Worm (Caenorhabditis elegans) whole organism, L1 larva: ENCODE data around the gene F26D11.1.
A peak's percentile ranks its signal among the peaks of the same experiment; 100 is the strongest.

Experiments used
- C34B4.2 ChIP-seq: sonication (generic microtip); optimal IDR thresholded peaks from 2 replicates; lab custom pipeline; 2017; ENCODE audit warnings: mild to moderate bottlenecking, missing genetic modification characterization, missing compliant biosample characterization
- F16B12.6 ChIP-seq: fragments of 150-350 bp; optimal IDR thresholded peaks from 2 replicates; lab custom pipeline; 2014; ENCODE audit warnings: missing biosample characterization, missing genetic modification characterization
- blmp-1 ChIP-seq: fragments of 150-350 bp; optimal IDR thresholded peaks from 2 replicates; lab custom pipeline; 2014; ENCODE audit warnings: missing biosample characterization, missing genetic modification characterization
- ceh-63 ChIP-seq: fragments of 200-800 bp; sonication (Bioruptor generic); optimal IDR thresholded peaks from 2 replicates; lab custom pipeline; 2018; ENCODE audit warnings: mild to moderate bottlenecking, missing genetic modification characterization, missing compliant biosample characterization
- ceh-82 ChIP-seq, 3 experiments: fragments of 150-350 bp in 1 of 3; sonication (generic microtip) in 2 of 3; optimal IDR thresholded peaks; 2 replicates each; lab custom pipeline; 2014 to 2017; ENCODE audit warnings: missing biosample characterization in 3 of 3, missing genetic modification characterization in 3 of 3
- ceh-88 ChIP-seq: fragments of 200-800 bp; sonication (Bioruptor generic); IDR thresholded peaks from 2 replicates; pipeline ENCODE4 v1.3.6; 2022; ENCODE audit warnings: missing genetic modification characterization, missing compliant biosample characterization
- dsc-1 ChIP-seq: sonication (generic microtip); optimal IDR thresholded peaks from 2 replicates; lab custom pipeline; 2016; ENCODE audit warnings: mild to moderate bottlenecking, missing genetic modification characterization, missing compliant biosample characterization
- efl-1 ChIP-seq, 4 experiments: fragments of 150-350 bp; optimal IDR thresholded peaks in 3 of 4; peaks in 1 of 4; 1 replicate in 1 of 4; 2 replicates in 3 of 4; lab custom pipeline; 2014; ENCODE audit warnings: missing biosample characterization in 2 of 4, missing genetic modification characterization in 2 of 4, missing genetic modification reagents in 2 of 4
- efl-3 ChIP-seq: fragments of 200-800 bp; sonication (Bioruptor generic); optimal IDR thresholded peaks from 2 replicates; lab custom pipeline; 2018; ENCODE audit warnings: mild to moderate bottlenecking, missing genetic modification characterization, missing compliant biosample characterization
- egl-13 ChIP-seq: sonication (generic microtip); optimal IDR thresholded peaks from 2 replicates; lab custom pipeline; 2016; ENCODE audit warnings: missing genotype, missing genetic modification reagents, missing genetic modification characterization, missing compliant biosample characterization
- egl-27 ChIP-seq, 2 experiments: fragments of 150-350 bp in 1 of 2; sonication (generic microtip); optimal IDR thresholded peaks; 3 replicates each; lab custom pipeline; 2017 to 2018; ENCODE audit warnings: missing biosample characterization in 2 of 2, missing genetic modification characterization in 2 of 2, missing genetic modification reagents in 2 of 2
- elt-2 ChIP-seq: sonication (generic microtip); optimal IDR thresholded peaks from 2 replicates; lab custom pipeline; 2016; ENCODE audit warnings: missing genetic modification characterization, mild to moderate bottlenecking, inconsistent platforms, missing compliant biosample characterization, missing genetic modification reagents
- elt-3 ChIP-seq, 6 experiments: fragments of 150-350 bp in 1 of 6; sonication (generic microtip); optimal IDR thresholded peaks; 2 replicates each; lab custom pipeline; 2017 to 2018; ENCODE audit warnings: missing biosample characterization in 6 of 6, missing genetic modification characterization in 6 of 6, inconsistent platforms in 1 of 6
- fkh-8 ChIP-seq: sonication (generic microtip); optimal IDR thresholded peaks from 2 replicates; lab custom pipeline; 2016; ENCODE audit warnings: mild to moderate bottlenecking, missing genetic modification characterization, missing compliant biosample characterization
- hpl-2 ChIP-seq: fragments of 150-350 bp; optimal IDR thresholded peaks from 2 replicates; lab custom pipeline; 2014; ENCODE audit warnings: missing biosample characterization, missing genetic modification reagents, missing genetic modification characterization
- lin-14 ChIP-seq: fragments of 200-800 bp; sonication (Bioruptor generic); optimal IDR thresholded peaks from 2 replicates; lab custom pipeline; 2018; ENCODE audit warnings: mild to moderate bottlenecking, missing genetic modification characterization, moderate library complexity, missing compliant biosample characterization
- lin-15B ChIP-seq: fragments of 150-350 bp; sonication (generic microtip); optimal IDR thresholded peaks from 3 replicates; lab custom pipeline; 2014; ENCODE audit warnings: missing biosample characterization, missing genetic modification characterization
- lin-35 ChIP-seq, 2 experiments: fragments of 150-350 bp; optimal IDR thresholded peaks; 2 replicates each; lab custom pipeline; 2014; ENCODE audit warnings: missing biosample characterization in 2 of 2, missing genetic modification characterization in 2 of 2, missing genetic modification reagents in 2 of 2
- lir-3 ChIP-seq: sonication (generic microtip); optimal IDR thresholded peaks from 2 replicates; lab custom pipeline; 2016; ENCODE audit warnings: mild to moderate bottlenecking, missing genetic modification characterization, moderate library complexity, missing compliant biosample characterization; ENCODE audit not compliant: poor library complexity
- lsy-2 ChIP-seq, 2 experiments: fragments of 150-350 bp; optimal IDR thresholded peaks; 2 replicates each; lab custom pipeline; 2014; ENCODE audit warnings: missing biosample characterization in 2 of 2, missing genetic modification characterization in 2 of 2
- mep-1 ChIP-seq: fragments of 150-350 bp; optimal IDR thresholded peaks from 2 replicates; lab custom pipeline; 2014; ENCODE audit warnings: missing biosample characterization, missing genetic modification characterization
- nhr-11 ChIP-seq: fragments of 150-350 bp; optimal IDR thresholded peaks from 2 replicates; lab custom pipeline; 2014; ENCODE audit warnings: missing biosample characterization, missing genetic modification characterization
- nhr-12 ChIP-seq: sonication (generic microtip); optimal IDR thresholded peaks from 2 replicates; lab custom pipeline; 2017; ENCODE audit warnings: missing biosample characterization, missing genetic modification characterization
- nhr-20 ChIP-seq: sonication (generic microtip); optimal IDR thresholded peaks from 2 replicates; lab custom pipeline; 2016; ENCODE audit warnings: mild to moderate bottlenecking, missing genetic modification characterization, missing compliant biosample characterization
- nhr-47 ChIP-seq: sonication (generic microtip); optimal IDR thresholded peaks from 2 replicates; lab custom pipeline; 2016; ENCODE audit warnings: mild to moderate bottlenecking, missing genetic modification characterization, moderate library complexity, missing compliant biosample characterization
- nhr-71 ChIP-seq: sonication (generic microtip); optimal IDR thresholded peaks from 2 replicates; lab custom pipeline; 2016; ENCODE audit warnings: mild to moderate bottlenecking, missing genetic modification characterization, moderate library complexity, missing compliant biosample characterization
- nhr-84 ChIP-seq: sonication (generic microtip); optimal IDR thresholded peaks from 2 replicates; lab custom pipeline; 2017; ENCODE audit warnings: missing biosample characterization, missing genetic modification characterization
- nhr-85 ChIP-seq: sonication (generic microtip); peaks from one replicate; lab custom pipeline; 2016; ENCODE audit warnings: missing genetic modification characterization, inconsistent platforms, missing compliant biosample characterization
- nhr-90 ChIP-seq: sonication (generic microtip); optimal IDR thresholded peaks from 2 replicates; lab custom pipeline; 2016; ENCODE audit warnings: mild to moderate bottlenecking, missing genetic modification characterization, missing compliant biosample characterization; ENCODE audit not compliant: poor library complexity
- pag-3 ChIP-seq: sonication (generic microtip); optimal IDR thresholded peaks from 2 replicates; lab custom pipeline; 2017; ENCODE audit warnings: missing genetic modification characterization, mild to moderate bottlenecking, missing compliant biosample characterization, antibody characterized with exemption, borderline replicate concordance; ENCODE audit not compliant: insufficient read depth
- pqm-1 ChIP-seq: sonication (generic microtip); optimal IDR thresholded peaks from 3 replicates; lab custom pipeline; 2017; ENCODE audit warnings: missing biosample characterization, missing genetic modification characterization
- rnt-1 ChIP-seq: sonication (generic microtip); optimal IDR thresholded peaks from 2 replicates; lab custom pipeline; 2016; ENCODE audit warnings: mild to moderate bottlenecking, missing genetic modification characterization, moderate library complexity, missing compliant biosample characterization
- skn-1 ChIP-seq: fragments of 150-350 bp; optimal IDR thresholded peaks from 2 replicates; lab custom pipeline; 2014; ENCODE audit warnings: missing biosample characterization, missing genetic modification characterization
- snpc-4 ChIP-seq: fragments of 150-350 bp; optimal IDR thresholded peaks from 2 replicates; lab custom pipeline; 2014; ENCODE audit warnings: missing biosample characterization, missing genetic modification characterization
- sox-4 ChIP-seq: sonication (generic microtip); optimal IDR thresholded peaks from 2 replicates; lab custom pipeline; 2016; ENCODE audit warnings: missing genetic modification characterization, missing compliant biosample characterization
- sup-37 ChIP-seq: fragments of 200-800 bp; sonication (Bioruptor generic); optimal IDR thresholded peaks from 2 replicates; lab custom pipeline; 2018; ENCODE audit warnings: mild to moderate bottlenecking, missing genetic modification characterization, missing compliant biosample characterization
- swsn-7 ChIP-seq: sonication (generic microtip); optimal IDR thresholded peaks from 2 replicates; lab custom pipeline; 2016; ENCODE audit warnings: missing genetic modification characterization, missing compliant biosample characterization
- tbx-2 ChIP-seq: sonication (generic microtip); optimal IDR thresholded peaks from 2 replicates; lab custom pipeline; 2016; ENCODE audit warnings: missing genetic modification characterization, missing compliant biosample characterization
- tlp-1 ChIP-seq: fragments of 150-350 bp; optimal IDR thresholded peaks from 2 replicates; lab custom pipeline; 2014; ENCODE audit warnings: missing biosample characterization, missing genetic modification characterization
- unc-130 ChIP-seq: fragments of 150-350 bp; optimal IDR thresholded peaks from 2 replicates; lab custom pipeline; 2017; ENCODE audit warnings: missing biosample characterization, missing genetic modification characterization, inconsistent platforms
- unc-30 ChIP-seq: sonication (generic microtip); optimal IDR thresholded peaks from 2 replicates; lab custom pipeline; 2017; ENCODE audit warnings: missing biosample characterization, missing genetic modification characterization
- vab-15 ChIP-seq: sonication (generic microtip); optimal IDR thresholded peaks from 2 replicates; lab custom pipeline; 2017; ENCODE audit warnings: missing genotype, mild to moderate bottlenecking, missing genetic modification characterization, missing compliant biosample characterization
- zag-1 ChIP-seq: fragments of 150-350 bp; optimal IDR thresholded peaks from 2 replicates; lab custom pipeline; 2014; ENCODE audit warnings: missing biosample characterization, missing genetic modification characterization
- ztf-11 ChIP-seq, 2 experiments: sonication (generic microtip); optimal IDR thresholded peaks; 2 replicates each; lab custom pipeline; 2016 to 2017; ENCODE audit warnings: missing genetic modification characterization in 2 of 2, missing biosample characterization in 1 of 2, missing compliant biosample characterization in 1 of 2

The F26D11.1 gene

DNA sequence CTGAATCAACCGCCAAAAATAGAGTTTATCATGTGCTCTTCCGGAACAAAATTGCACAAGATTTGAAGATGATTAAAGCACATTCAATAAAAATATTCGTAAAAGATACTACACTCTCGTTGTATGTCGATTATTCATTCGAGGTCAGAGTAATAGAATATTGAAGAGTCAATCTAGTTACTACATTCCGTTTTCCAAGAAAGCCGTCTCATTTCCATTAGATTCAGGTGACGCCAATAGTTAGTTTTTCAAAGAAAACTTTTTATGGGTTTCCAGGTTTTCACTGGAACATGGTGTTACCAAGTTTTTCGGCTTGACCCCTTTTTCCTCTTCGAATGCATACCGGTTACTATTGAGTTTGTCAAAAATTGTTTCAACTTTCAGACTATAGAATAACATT, 10.8 kb upstream of the F26D11.1 start:
- TF ChIP-seq nhr-47: peak; percentile 41
- TF ChIP-seq dsc-1 (tag; lab: Kevin White, UChicago): peak; percentile 46
- no peak for TF ChIP-seq egl-27 (tag; optimal IDR thresholded peaks at IDR 0.05; lab: Kevin White, UChicago)
- TF ChIP-seq sup-37 (GFP tag; lab: Kevin White, UChicago): no peak
- TF ChIP-seq lsy-2 (tag; optimal IDR thresholded peaks at IDR 0.05; lab: Kevin White, UChicago): peak in 1 of 2 experiments; percentile 1
- peak; percentile 51 for TF ChIP-seq nhr-71
- peak; percentile 43 for TF ChIP-seq nhr-20 (tag; lab: Kevin White, UChicago)
- peak; percentile 22 for TF ChIP-seq egl-13
- TF ChIP-seq sox-4 (tag; lab: Kevin White, UChicago): peak; percentile 32
- no peak for TF ChIP-seq nhr-85 (tag; lab: Kevin White, UChicago)
- peak; percentile 77 for TF ChIP-seq fkh-8 (tag; lab: Kevin White, UChicago)
- no peak for TF ChIP-seq pag-3 (tag; lab: Kevin White, UChicago)
- no peak for TF ChIP-seq nhr-12 (tag; lab: Kevin White, UChicago)
- TF ChIP-seq lin-14 (GFP tag; lab: Kevin White, UChicago): peak; percentile 16
- TF ChIP-seq ceh-88: no peak
- TF ChIP-seq lir-3 (tag; lab: Kevin White, UChicago): no peak

DNA sequence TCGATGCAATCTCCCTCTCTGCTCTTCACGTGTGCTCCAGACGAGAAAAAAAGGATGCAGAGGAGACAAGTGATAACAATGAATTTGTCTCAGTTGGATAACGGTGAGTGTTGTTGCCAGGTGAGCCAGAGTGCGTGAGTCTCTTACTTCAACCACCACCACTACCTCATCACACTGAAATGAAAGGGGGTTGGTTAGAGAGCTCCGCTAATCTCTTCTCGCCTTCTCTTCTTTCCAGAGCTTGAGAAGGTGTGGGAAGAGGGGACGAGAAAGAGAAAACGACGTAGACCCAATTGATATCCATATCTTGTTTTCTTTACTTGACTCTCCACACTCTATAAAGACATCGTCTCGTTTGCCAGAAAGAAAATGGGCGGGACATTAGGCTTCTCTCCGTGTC, 10.0 kb upstream of the F26D11.1 start:
- TF ChIP-seq pqm-1 (tag; lab: Kevin White, UChicago) (no peak), pag-3 (tag; lab: Kevin White, UChicago) (no peak), nhr-90 (tag; lab: Kevin White, UChicago) (no peak), lsy-2 (tag; optimal IDR thresholded peaks at IDR 0.05; lab: Kevin White, UChicago) (no peak), nhr-11 (no peak), lin-15B (tag; lab: Kevin White, UChicago) (no peak), tlp-1 (no peak), mep-1 (tag; lab: Kevin White, UChicago) (no peak), swsn-7 (no peak), nhr-71 (peak; percentile 8), unc-30 (tag; lab: Kevin White, UChicago) (no peak), C34B4.2 (tag; lab: Kevin White, UChicago) (no peak), zag-1 (tag; lab: Kevin White, UChicago) (no peak), tbx-2 (tag; lab: Kevin White, UChicago) (no peak), hpl-2 (GFP tag; lab: Kevin White, UChicago) (no peak), dsc-1 (tag; lab: Kevin White, UChicago) (peak; percentile 8), sox-4 (tag; lab: Kevin White, UChicago) (peak; percentile 12), ceh-63 (GFP tag; lab: Kevin White, UChicago) (no peak), fkh-8 (tag; lab: Kevin White, UChicago) (peak; percentile 69)

DNA sequence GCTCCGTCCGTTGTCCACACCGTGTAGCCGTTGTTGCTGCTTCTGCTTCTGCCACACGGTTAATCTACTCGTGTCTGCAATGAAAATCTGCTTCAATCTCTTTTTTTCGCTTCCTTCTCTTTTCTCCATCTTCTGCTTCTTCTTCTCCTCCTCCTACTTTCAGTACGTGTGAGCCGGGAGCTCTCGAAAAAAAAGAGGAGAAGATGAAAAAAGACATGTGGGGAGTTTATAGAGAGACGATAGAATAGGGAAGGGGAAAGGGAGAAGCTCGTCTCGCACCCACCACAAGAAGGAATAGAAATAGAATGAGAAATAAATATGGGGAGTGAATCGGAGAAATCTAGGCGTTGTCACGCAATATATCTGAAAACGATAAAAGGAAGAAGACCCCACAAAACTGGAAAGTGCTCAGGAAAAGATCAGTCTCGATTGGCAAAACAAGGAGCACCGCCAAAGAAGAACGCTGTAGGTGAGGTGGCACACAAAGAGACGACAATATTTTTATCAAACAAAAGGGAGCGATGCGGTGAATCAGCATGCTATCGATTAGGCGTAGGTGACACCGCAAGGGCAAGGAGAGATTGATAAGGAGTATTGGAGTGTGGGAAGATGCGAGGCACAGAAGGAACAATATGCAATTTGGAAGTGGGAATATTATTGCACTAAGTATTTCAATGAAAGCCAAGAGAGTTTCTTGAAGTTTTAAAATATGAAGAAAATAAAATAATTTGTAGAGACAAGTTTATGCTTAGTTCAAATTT, 3.5 kb upstream of the F26D11.1 start, which contains the start of gene let-413:
TSS of gene let-413 (minus strand) at position 76 of the 761 bp plus-strand sequence.
- peak; percentile 72 for TF ChIP-seq lin-14 (GFP tag; lab: Kevin White, UChicago)
- no peak for TF ChIP-seq efl-3 (GFP tag; lab: Kevin White, UChicago)
- TF ChIP-seq blmp-1: no peak
- TF ChIP-seq nhr-12 (tag; lab: Kevin White, UChicago): no peak
- TF ChIP-seq vab-15 (tag; lab: Kevin White, UChicago): no peak
- peak in 1 of 3 experiments; percentile 35 for TF ChIP-seq ceh-82 (tag; optimal IDR thresholded peaks at IDR 0.05; lab: Kevin White, UChicago)
- TF ChIP-seq dsc-1 (tag; lab: Kevin White, UChicago): no peak
- TF ChIP-seq sup-37 (GFP tag; lab: Kevin White, UChicago): no peak
- no peak for TF ChIP-seq sox-4 (tag; lab: Kevin White, UChicago)
- TF ChIP-seq unc-130 (tag; lab: Kevin White, UChicago): no peak
- no peak for TF ChIP-seq snpc-4 (tag; lab: Kevin White, UChicago)
- no peak for TF ChIP-seq nhr-84 (tag; lab: Kevin White, UChicago)
- peak; percentile 33 for TF ChIP-seq elt-2 (tag; lab: Kevin White, UChicago)
- no peak for TF ChIP-seq ztf-11 (tag; optimal IDR thresholded peaks at IDR 0.05; lab: Kevin White, UChicago)
- TF ChIP-seq nhr-20 (tag; lab: Kevin White, UChicago): no peak
- TF ChIP-seq efl-1 (optimal IDR thresholded peaks at IDR 0.05; lab: Kevin White, UChicago): no peak
- peak in 1 of 2 experiments; percentile 31 for TF ChIP-seq efl-1 (GFP tag; optimal IDR thresholded peaks at IDR 0.05 in 1 of 2; lab: Kevin White, UChicago)
- peak in 1 of 2 experiments; percentile 7 for TF ChIP-seq lsy-2 (tag; optimal IDR thresholded peaks at IDR 0.05; lab: Kevin White, UChicago)
- TF ChIP-seq egl-27 (tag; optimal IDR thresholded peaks at IDR 0.05; lab: Kevin White, UChicago): no peak
- TF ChIP-seq fkh-8 (tag; lab: Kevin White, UChicago): peak; percentile 12
- peak in 1 of 2 experiments; percentile 15 for TF ChIP-seq lin-35 (GFP tag; optimal IDR thresholded peaks at IDR 0.05; lab: Kevin White, UChicago)
- TF ChIP-seq F16B12.6 (tag; lab: Kevin White, UChicago): no peak
- TF ChIP-seq rnt-1 (tag; lab: Kevin White, UChicago): no peak
- peak in 1 of 6 experiments; percentile 6 for TF ChIP-seq elt-3 (tag; optimal IDR thresholded peaks at IDR 0.05; lab: Kevin White, UChicago)
- no peak for TF ChIP-seq skn-1 (tag; lab: Kevin White, UChicago)
- TF ChIP-seq nhr-90 (tag; lab: Kevin White, UChicago): peak; percentile 17
